Worm (Caenorhabditis elegans) whole organism, midembryonic: Measurements from ENCODE around the gene R08C7.12.

Experiments
- T22C8.4 ChIP-seq: fragments of 200-800 bp; sonication (Bioruptor generic); IDR thresholded peaks from 2 replicates; pipeline ENCODE4 v1.3.6; 2022; ENCODE audit warnings: missing genetic modification characterization, missing compliant biosample characterization
- cog-1 ChIP-seq: sonication (generic microtip); optimal IDR thresholded peaks from 2 replicates; lab custom pipeline; 2016; ENCODE audit warnings: missing genetic modification characterization, missing compliant biosample characterization
- flt-1 ChIP-seq: fragments of 200-800 bp; sonication (Bioruptor generic); IDR thresholded peaks from 2 replicates; pipeline ENCODE4 v1.3.6; 2022; ENCODE audit warnings: missing genetic modification characterization, missing compliant biosample characterization
- klf-2 ChIP-seq: fragments of 200-800 bp; sonication (Bioruptor generic); conservative IDR thresholded peaks from 2 replicates; pipeline ENCODE4 v1.3.6; 2022; ENCODE audit warnings: missing genetic modification reagents, missing genetic modification characterization, missing compliant biosample characterization
- med-1 ChIP-seq: sonication (generic microtip); optimal IDR thresholded peaks from 2 replicates; lab custom pipeline; 2017; ENCODE audit warnings: missing genetic modification characterization, mild to moderate bottlenecking, missing compliant biosample characterization, antibody characterized with exemption, missing genetic modification reagents; ENCODE audit not compliant: insufficient read depth
- tab-1 ChIP-seq: fragments of 200-800 bp; sonication (Bioruptor generic); IDR thresholded peaks from 2 replicates; pipeline ENCODE4 v1.3.6; 2022; ENCODE audit warnings: missing genetic modification characterization, missing compliant biosample characterization
- ztf-23 ChIP-seq: fragments of 200-800 bp; sonication (Bioruptor generic); IDR thresholded peaks from 2 replicates; pipeline ENCODE4 v1.3.6; 2022; ENCODE audit warnings: missing genetic modification reagents, missing genetic modification characterization, missing compliant biosample characterization
- ztf-29 ChIP-seq: fragments of 200-800 bp; sonication (Bioruptor generic); IDR thresholded peaks from 2 replicates; pipeline ENCODE4 v1.3.6; 2022; ENCODE audit warnings: missing genetic modification reagents, missing genetic modification characterization, missing compliant biosample characterization

DNA sequence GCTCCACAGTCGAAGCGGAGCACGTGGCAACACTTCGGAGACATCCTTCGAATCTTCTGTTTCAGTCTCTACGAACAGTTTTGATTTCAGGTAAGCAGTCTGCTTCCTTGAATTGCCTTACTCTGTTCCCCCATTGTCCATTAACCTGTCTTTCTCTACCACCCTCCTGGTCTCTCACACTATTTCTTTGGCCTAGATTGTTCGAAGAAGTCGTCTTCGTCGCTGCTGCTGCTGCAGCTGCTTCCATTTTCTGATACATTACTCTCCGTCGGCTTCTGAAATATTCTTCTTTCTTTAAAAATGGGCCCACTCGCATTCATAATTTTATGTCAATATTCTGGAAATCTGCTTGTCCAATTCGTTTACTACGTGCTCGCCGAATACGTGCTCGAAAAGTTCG, 2.0 kb downstream of the R08C7.12 start, which contains the start of gene R08C7.1:
- TF ChIP-seq tab-1 (GFP tag; lab: Robert Waterston, UW) (no peak), ztf-23 (GFP tag; lab: Robert Waterston, UW) (no peak), flt-1 (no peak), ztf-29 (no peak), klf-2 (GFP tag; lab: Robert Waterston, UW) (no peak), med-1 (GFP tag; lab: Kevin White, UChicago) (no peak), T22C8.4 (no peak), cog-1 (no peak)
